Fruit fly (Drosophila melanogaster) whole organism, embryonic: Measurements from ENCODE around the gene cert.
A peak's percentile ranks its signal among the peaks of the same experiment; 100 is the strongest.

Experiments
- Aef1 ChIP-seq: fragments of 200-800 bp; sonication (Bioruptor generic); IDR thresholded peaks from 3 replicates; pipeline ENCODE4 v1.3.6; 2022; ENCODE audit warnings: missing biosample characterization, missing genetic modification characterization
- CG14667 ChIP-seq: fragments of 200-800 bp; sonication (Bioruptor generic); IDR thresholded peaks from 2 replicates; pipeline ENCODE4 v1.3.6; 2022; ENCODE audit warnings: missing biosample characterization, missing genetic modification characterization
- CG15269 ChIP-seq: fragments of 200-800 bp; sonication (Bioruptor generic); optimal IDR thresholded peaks from 2 replicates; lab custom pipeline; 2018; ENCODE audit warnings: missing biosample characterization, mild to moderate bottlenecking, missing genetic modification characterization, moderate library complexity
- CG16863 ChIP-seq: fragments of 200-800 bp; sonication (Bioruptor generic); optimal IDR thresholded peaks from 3 replicates; lab custom pipeline; 2016; ENCODE audit warnings: missing biosample characterization, missing genetic modification characterization
- CG17328 ChIP-seq: fragments of 200-800 bp; sonication (Bioruptor generic); IDR thresholded peaks from 2 replicates; pipeline ENCODE4 v1.3.6; 2022; ENCODE audit warnings: missing biosample characterization, missing genetic modification characterization
- CG17568 ChIP-seq: fragments of 200-800 bp; sonication (Bioruptor generic); optimal IDR thresholded peaks from 2 replicates; lab custom pipeline; 2018; ENCODE audit warnings: missing biosample characterization, mild to moderate bottlenecking, missing genetic modification characterization, moderate library complexity
- CG18599 ChIP-seq: fragments of 200-800 bp; sonication (Bioruptor generic); optimal IDR thresholded peaks from 3 replicates; lab custom pipeline; 2017; ENCODE audit warnings: missing biosample characterization, missing genetic modification characterization, mild to moderate bottlenecking, moderate library complexity, missing genetic modification reagents
- CG2889 ChIP-seq: fragments of 200-800 bp; sonication (Bioruptor generic); IDR thresholded peaks from 3 replicates; pipeline ENCODE4 v1.3.6; 2022; ENCODE audit warnings: missing biosample characterization, missing genetic modification characterization
- CG30431 ChIP-seq: fragments of 200-800 bp; sonication (Bioruptor generic); optimal IDR thresholded peaks from 2 replicates; lab custom pipeline; 2017; ENCODE audit warnings: missing biosample characterization, missing genetic modification characterization
- CG3163 ChIP-seq: fragments of 200-800 bp; sonication (Bioruptor generic); optimal IDR thresholded peaks from 3 replicates; lab custom pipeline; 2016; ENCODE audit warnings: missing biosample characterization, missing genetic modification characterization
- CG4820 ChIP-seq: fragments of 200-800 bp; sonication (Bioruptor generic); optimal IDR thresholded peaks from 3 replicates; lab custom pipeline; 2016; ENCODE audit warnings: missing biosample characterization, missing genetic modification characterization
- CG6854 ChIP-seq: fragments of 200-800 bp; sonication (Bioruptor generic); optimal IDR thresholded peaks from 3 replicates; lab custom pipeline; 2017; ENCODE audit warnings: missing biosample characterization, mild to moderate bottlenecking, missing genetic modification characterization
- CG8765 ChIP-seq: fragments of 200-800 bp; sonication (Bioruptor generic); IDR thresholded peaks from 2 replicates; pipeline ENCODE4 v1.3.6; 2022; ENCODE audit warnings: missing biosample characterization, missing genetic modification characterization
- CG9437 ChIP-seq: fragments of 200-800 bp; sonication (Bioruptor generic); optimal IDR thresholded peaks from 2 replicates; lab custom pipeline; 2018; ENCODE audit warnings: missing biosample characterization, mild to moderate bottlenecking, missing genetic modification characterization
- CG9932 ChIP-seq: fragments of 200-800 bp; sonication (Bioruptor generic); IDR thresholded peaks from 2 replicates; pipeline ENCODE4 v1.3.6; 2022; ENCODE audit warnings: missing biosample characterization, missing genetic modification characterization
- CkIIα-i1 ChIP-seq: fragments of 200-800 bp; sonication (Bioruptor generic); IDR thresholded peaks from 2 replicates; pipeline ENCODE4 v1.3.6; 2022; ENCODE audit warnings: missing biosample characterization, missing genetic modification characterization
- Dbx ChIP-seq: fragments of 200-800 bp; sonication (Bioruptor generic); IDR thresholded peaks from 3 replicates; pipeline ENCODE4 v1.3.6; 2022; ENCODE audit warnings: missing biosample characterization, missing genetic modification characterization
- Dref ChIP-seq: fragments of 200-800 bp; sonication (Bioruptor generic); IDR thresholded peaks from 2 replicates; pipeline ENCODE4 v1.3.6; 2022; ENCODE audit warnings: missing biosample characterization, missing genetic modification characterization
- HLH54F ChIP-seq: fragments of 200-800 bp; sonication (Bioruptor generic); optimal IDR thresholded peaks from 3 replicates; lab custom pipeline; 2016; ENCODE audit warnings: missing biosample characterization, missing genetic modification characterization
- Hand ChIP-seq: fragments of 200-800 bp; sonication (Bioruptor generic); optimal IDR thresholded peaks from 2 replicates; lab custom pipeline; 2017; ENCODE audit warnings: mild to moderate bottlenecking, missing biosample characterization, missing genetic modification reagents, missing genetic modification characterization
- HmgD ChIP-seq: fragments of 200-800 bp; sonication (Bioruptor generic); optimal IDR thresholded peaks from 3 replicates; lab custom pipeline; 2016; ENCODE audit warnings: missing biosample characterization, missing genetic modification characterization
- Hsf ChIP-seq: fragments of 200-800 bp; sonication (Bioruptor generic); optimal IDR thresholded peaks from 3 replicates; lab custom pipeline; 2016; ENCODE audit warnings: missing biosample characterization, missing genetic modification characterization
- Med ChIP-seq: fragments of 200-800 bp; sonication (Bioruptor generic); peaks from one replicate; lab custom pipeline; 2016; ENCODE audit warnings: missing biosample characterization, missing genetic modification characterization, mild to moderate bottlenecking, inconsistent platforms, moderate library complexity
- NC2α ChIP-seq: fragments of 200-800 bp; sonication (Bioruptor generic); optimal IDR thresholded peaks from 2 replicates; lab custom pipeline; 2016; ENCODE audit warnings: missing biosample characterization, missing genetic modification characterization
- Nf-YB ChIP-seq: fragments of 200-800 bp; sonication (Bioruptor generic); optimal IDR thresholded peaks from 3 replicates; lab custom pipeline; 2019; ENCODE audit warnings: missing biosample characterization, mild to moderate bottlenecking, missing genetic modification characterization, moderate library complexity
- Poxn ChIP-seq: fragments of 200-800 bp; sonication (Bioruptor generic); IDR thresholded peaks from 2 replicates; pipeline ENCODE4 v1.3.6; 2022; ENCODE audit warnings: missing biosample characterization, missing genetic modification characterization
- Taf1 ChIP-seq: fragments of 200-800 bp; sonication (Bioruptor generic); IDR thresholded peaks from 2 replicates; pipeline ENCODE4 v1.3.6; 2022; ENCODE audit warnings: missing biosample characterization, missing genetic modification characterization
- Vsx1 ChIP-seq: fragments of 200-800 bp; sonication (Bioruptor generic); optimal IDR thresholded peaks from 2 replicates; lab custom pipeline; 2017; ENCODE audit warnings: missing biosample characterization, mild to moderate bottlenecking, missing genetic modification characterization, missing genetic modification reagents
- Xrp1 ChIP-seq: fragments of 200-800 bp; sonication (Bioruptor generic); IDR thresholded peaks from 2 replicates; pipeline ENCODE4 v1.3.6; 2022; ENCODE audit warnings: missing biosample characterization, missing genetic modification characterization
- bab2 ChIP-seq: fragments of 200-800 bp; sonication (Bioruptor generic); optimal IDR thresholded peaks from 2 replicates; lab custom pipeline; 2016; ENCODE audit warnings: missing biosample characterization, missing genetic modification characterization
- bbx ChIP-seq: fragments of 200-800 bp; sonication (Bioruptor generic); IDR thresholded peaks from 2 replicates; pipeline ENCODE4 v1.3.6; 2022; ENCODE audit warnings: missing biosample characterization, missing genetic modification characterization; ENCODE audit not compliant: partially characterized antibody
- cato ChIP-seq: fragments of 200-800 bp; sonication (Bioruptor generic); optimal IDR thresholded peaks from 2 replicates; lab custom pipeline; 2016; ENCODE audit warnings: missing biosample characterization, missing genetic modification characterization, borderline replicate concordance
- dmrt99B ChIP-seq: fragments of 200-800 bp; sonication (Bioruptor generic); optimal IDR thresholded peaks from 2 replicates; lab custom pipeline; 2018; ENCODE audit warnings: missing biosample characterization, mild to moderate bottlenecking, missing genetic modification characterization, moderate library complexity
- dysf ChIP-seq: fragments of 200-800 bp; sonication (Bioruptor generic); IDR thresholded peaks from 3 replicates; pipeline ENCODE4 v1.3.6; 2022; ENCODE audit warnings: missing biosample characterization, missing genetic modification characterization
- ewg ChIP-seq: fragments of 200-800 bp; sonication (Bioruptor generic); optimal IDR thresholded peaks from 3 replicates; lab custom pipeline; 2017; ENCODE audit warnings: mild to moderate bottlenecking, missing biosample characterization, missing genetic modification reagents, missing genetic modification characterization
- ham ChIP-seq: fragments of 200-800 bp; sonication (Bioruptor generic); IDR thresholded peaks from 2 replicates; pipeline ENCODE4 v1.3.6; 2022; ENCODE audit warnings: missing biosample characterization, missing genetic modification characterization
- kay ChIP-seq: fragments of 200-800 bp; sonication (Bioruptor generic); optimal IDR thresholded peaks from 2 replicates; lab custom pipeline; 2016; ENCODE audit warnings: missing biosample characterization, missing genetic modification characterization
- lov ChIP-seq, 2 experiments: fragments of 200-800 bp in 1 of 2; fragments of >200 bp in 1 of 2; sonication (Bioruptor generic) in 1 of 2; IDR thresholded peaks in 1 of 2; optimal IDR thresholded peaks in 1 of 2; 2 replicates in 1 of 2; 3 replicates in 1 of 2; pipeline versions ENCODE4 v1.3.6 to Lab custom; 2017 to 2022; ENCODE audit warnings: missing biosample characterization in 1 of 2, missing genetic modification characterization in 1 of 2
- mam ChIP-seq: fragments of 200-800 bp; sonication (Bioruptor generic); optimal IDR thresholded peaks from 3 replicates; lab custom pipeline; 2016; ENCODE audit warnings: missing biosample characterization, missing genetic modification characterization
- oc ChIP-seq: fragments of 200-800 bp; sonication (Bioruptor generic); optimal IDR thresholded peaks from 2 replicates; lab custom pipeline; 2018; ENCODE audit warnings: missing biosample characterization, mild to moderate bottlenecking, missing genetic modification characterization, moderate library complexity
- pzg ChIP-seq: fragments of 200-800 bp; sonication (Bioruptor generic); optimal IDR thresholded peaks from 3 replicates; lab custom pipeline; 2018; ENCODE audit warnings: missing biosample characterization, mild to moderate bottlenecking, missing genetic modification characterization, moderate library complexity
- sens ChIP-seq: fragments of 200-800 bp; sonication (Bioruptor generic); peaks from one replicate; lab custom pipeline; 2016; ENCODE audit warnings: missing biosample characterization, missing genetic modification characterization
- seq ChIP-seq: fragments of 200-800 bp; sonication (Bioruptor generic); IDR thresholded peaks from 2 replicates; pipeline ENCODE4 v1.3.6; 2022; ENCODE audit warnings: missing biosample characterization, missing genetic modification characterization
- slp2 ChIP-seq: fragments of 200-800 bp; sonication (Bioruptor generic); optimal IDR thresholded peaks from 2 replicates; lab custom pipeline; 2016; ENCODE audit warnings: missing biosample characterization, missing genetic modification characterization
- sob ChIP-seq: fragments of 200-800 bp; sonication (Bioruptor generic); IDR thresholded peaks from 2 replicates; pipeline ENCODE4 v1.3.6; 2022; ENCODE audit warnings: missing biosample characterization, missing genetic modification characterization
- tio ChIP-seq: fragments of 200-800 bp; sonication (Bioruptor generic); optimal IDR thresholded peaks from 2 replicates; lab custom pipeline; 2017; ENCODE audit warnings: missing biosample characterization, missing genetic modification characterization, inconsistent platforms
- tna ChIP-seq: fragments of 200-800 bp; sonication (Bioruptor generic); IDR thresholded peaks from 2 replicates; pipeline ENCODE4 v1.3.6; 2022; ENCODE audit warnings: missing biosample characterization, missing genetic modification characterization; ENCODE audit not compliant: partially characterized antibody
- tx ChIP-seq: fragments of 200-800 bp; sonication (Bioruptor generic); optimal IDR thresholded peaks from 2 replicates; lab custom pipeline; 2016; ENCODE audit warnings: missing biosample characterization, missing genetic modification characterization
- vfl ChIP-seq: fragments of 200-800 bp; sonication (Bioruptor generic); optimal IDR thresholded peaks from 2 replicates; lab custom pipeline; 2016; ENCODE audit warnings: missing biosample characterization, missing genetic modification characterization

The cert gene

DNA sequence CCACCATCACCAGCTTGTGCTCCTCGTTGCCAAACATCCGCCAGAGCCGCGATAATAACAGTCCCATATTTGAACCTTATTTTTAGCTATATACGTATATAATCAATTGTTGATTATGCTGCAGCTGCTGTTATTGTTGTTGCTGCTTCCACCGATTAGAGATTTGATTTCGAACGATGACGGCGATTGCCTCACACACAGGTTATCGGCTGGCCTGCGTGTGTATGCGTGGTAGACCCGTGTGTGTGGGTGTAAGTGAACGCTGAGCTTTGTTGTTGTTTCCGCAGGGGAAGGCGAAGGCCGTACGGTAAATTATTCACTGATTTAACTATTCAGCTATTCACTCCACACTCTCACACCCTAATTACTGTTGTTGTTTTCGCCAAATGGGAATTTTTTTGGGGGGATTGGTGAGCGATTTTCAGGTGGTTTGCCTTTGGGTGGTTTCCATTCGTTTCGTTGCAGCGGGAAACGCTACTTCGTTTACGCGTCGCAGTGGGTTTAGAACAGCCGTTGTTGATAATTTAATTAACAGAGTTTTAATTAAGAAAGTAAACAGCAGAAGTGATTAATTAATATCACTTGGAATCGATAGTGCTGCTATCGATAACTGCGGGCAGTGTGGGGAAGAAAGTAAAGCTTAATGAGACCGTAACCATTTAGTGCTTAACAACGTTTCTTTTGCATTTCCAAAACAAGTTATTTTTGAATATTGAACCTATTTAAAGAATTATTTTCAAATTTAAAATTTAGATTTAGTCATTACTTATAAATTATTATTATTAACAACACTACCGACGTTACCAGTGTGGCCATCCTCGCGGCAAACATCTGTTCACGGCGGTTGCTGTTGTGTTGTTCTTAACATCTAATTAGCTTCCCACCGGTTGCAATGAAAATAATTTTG is 9.8 kb upstream of the cert start, which contains the start of the genes Arl5 and CG13671 (continued):
- no peak for TF ChIP-seq slp2 (GFP tag; lab: Kevin White, UChicago)
- peak; percentile 66 for TF ChIP-seq Aef1
- peak; percentile 88 for TF ChIP-seq CG9932 (GFP tag; lab: Robert Waterston, UW)
- peak; percentile 89 for TF ChIP-seq Xrp1 (GFP tag; lab: Robert Waterston, UW)
- peak; percentile 61 for TF ChIP-seq CG30431
- no peak for TF ChIP-seq tio
- TF ChIP-seq vfl (GFP tag; lab: Kevin White, UChicago): peak; percentile 54
- TF ChIP-seq CG4820 (GFP tag; lab: Kevin White, UChicago): peak; percentile 81
- peak; percentile 79 for TF ChIP-seq Dref (GFP tag; lab: Robert Waterston, UW)
- peak; percentile 53 for TF ChIP-seq bbx (GFP tag; lab: Robert Waterston, UW)
- TF ChIP-seq mam (GFP tag; lab: Kevin White, UChicago): peak; percentile 73
- peak; percentile 59 for TF ChIP-seq CG9437
- TF ChIP-seq CG2889: peak; percentile 68; the same call in 1 of the 3 replicates
- no peak for TF ChIP-seq Poxn
- peak; percentile 83 for TF ChIP-seq CG17328 (GFP tag; lab: Robert Waterston, UW)
- peak; percentile 68 for TF ChIP-seq Taf1 (GFP tag; lab: Robert Waterston, UW)
- TF ChIP-seq CkIIα-i1 (GFP tag; lab: Robert Waterston, UW): no peak
- TF ChIP-seq tx (GFP tag; lab: Kevin White, UChicago): peak; percentile 62
- TF ChIP-seq Med (GFP tag; lab: Kevin White, UChicago): peak; percentile 92
- TF ChIP-seq seq (GFP tag; lab: Robert Waterston, UW): peak; percentile 66; the same call in 1 of the 2 replicates
- no peak for TF ChIP-seq tna
- peak; percentile 13 for TF ChIP-seq NC2α (GFP tag; lab: Kevin White, UChicago)
- peak; percentile 74 for TF ChIP-seq kay (GFP tag; lab: Kevin White, UChicago)
- no peak for TF ChIP-seq ham (GFP tag; lab: Robert Waterston, UW)
- TF ChIP-seq Vsx1: peak; percentile 99
- no peak for TF ChIP-seq lov (optimal IDR thresholded peaks at IDR 0.05; lab: Kevin White, UChicago)
- no peak for TF ChIP-seq lov (GFP tag; IDR thresholded peaks at IDR 0.05; lab: Robert Waterston, UW)
- peak; percentile 91 for TF ChIP-seq sob (GFP tag; lab: Robert Waterston, UW)
- TF ChIP-seq Hand (GFP tag; lab: Kevin White, UChicago): no peak
- TF ChIP-seq dysf (GFP tag; lab: Robert Waterston, UW): peak; percentile 74
- peak; percentile 49 for TF ChIP-seq ewg (GFP tag; lab: Kevin White, UChicago)
- peak; percentile 60 for TF ChIP-seq bab2 (GFP tag; lab: Kevin White, UChicago)
- TF ChIP-seq CG18599 (GFP tag; lab: Kevin White, UChicago): peak; percentile 83
- TF ChIP-seq Nf-YB (GFP tag; lab: Kevin White, UChicago): peak; percentile 29
- TF ChIP-seq cato: peak; percentile 74
- TF ChIP-seq sens (GFP tag; lab: Kevin White, UChicago): peak; percentile 95
- peak; percentile 69 for TF ChIP-seq Hsf (GFP tag; lab: Kevin White, UChicago)
- peak; percentile 62 for TF ChIP-seq pzg (GFP tag; lab: Kevin White, UChicago)
- peak; percentile 54 for TF ChIP-seq CG16863 (GFP tag; lab: Kevin White, UChicago)
- peak; percentile 60 for TF ChIP-seq CG3163
- TF ChIP-seq dmrt99B (tag; lab: Kevin White, UChicago): no peak
- no peak for TF ChIP-seq CG17568
- no peak for TF ChIP-seq HmgD (GFP tag; lab: Kevin White, UChicago)
- TF ChIP-seq CG6854 (GFP tag; lab: Kevin White, UChicago): no peak
- TF ChIP-seq HLH54F (GFP tag; lab: Kevin White, UChicago): peak; percentile 56
- peak; percentile 85 for TF ChIP-seq Dbx
- peak; percentile 63 for TF ChIP-seq CG14667
- TF ChIP-seq CG15269 (tag; lab: Kevin White, UChicago): no peak
- TF ChIP-seq oc: no peak
- peak; percentile 58; the same call in 1 of the 2 replicates for TF ChIP-seq CG8765
